Worm (Caenorhabditis elegans) whole organism, mixed stage, embryonic: ENCODE results near the gene cmd-1.
A peak's percentile ranks its signal among the peaks of the same experiment; 100 is the strongest.

Experiments used
- M03D4.4 ChIP-seq: sonication (generic microtip); optimal IDR thresholded peaks from 2 replicates; lab custom pipeline; 2017; ENCODE audit warnings: mild to moderate bottlenecking, missing genetic modification characterization, missing compliant biosample characterization
- bed-3 ChIP-seq: fragments of 200-800 bp; sonication (Bioruptor generic); optimal IDR thresholded peaks from 3 replicates; lab custom pipeline; 2018; ENCODE audit warnings: mild to moderate bottlenecking, missing genetic modification characterization, moderate library complexity, missing compliant biosample characterization
- blmp-1 ChIP-seq: fragments of 150-350 bp; optimal IDR thresholded peaks from 2 replicates; lab custom pipeline; 2014; ENCODE audit warnings: missing biosample characterization, missing genetic modification characterization
- ceh-39 ChIP-seq: fragments of 150-350 bp; optimal IDR thresholded peaks from 2 replicates; lab custom pipeline; 2014; ENCODE audit warnings: missing biosample characterization, missing genetic modification characterization
- ceh-43 ChIP-seq: fragments of 200-800 bp; sonication (Bioruptor generic); optimal IDR thresholded peaks from 2 replicates; lab custom pipeline; 2018; ENCODE audit warnings: mild to moderate bottlenecking, missing genetic modification characterization, moderate library complexity, missing compliant biosample characterization
- ceh-83 ChIP-seq: fragments of 200-800 bp; sonication (Bioruptor generic); optimal IDR thresholded peaks from 2 replicates; lab custom pipeline; 2018; ENCODE audit warnings: mild to moderate bottlenecking, missing genetic modification characterization, missing compliant biosample characterization
- ces-1 ChIP-seq: fragments of 150-350 bp; optimal IDR thresholded peaks from 2 replicates; lab custom pipeline; 2014; ENCODE audit warnings: missing biosample characterization, missing genetic modification reagents, missing genetic modification characterization
- cnd-1 ChIP-seq: fragments of 200-800 bp; sonication (Bioruptor generic); optimal IDR thresholded peaks from 2 replicates; lab custom pipeline; 2018; ENCODE audit warnings: mild to moderate bottlenecking, missing genetic modification characterization, missing compliant biosample characterization
- drap-1 ChIP-seq: fragments of 200-800 bp; sonication (Bioruptor generic); optimal IDR thresholded peaks from 3 replicates; lab custom pipeline; 2018; ENCODE audit warnings: mild to moderate bottlenecking, missing genetic modification characterization, missing compliant biosample characterization
- elt-1 ChIP-seq: sonication (generic microtip); optimal IDR thresholded peaks from 2 replicates; lab custom pipeline; 2017; ENCODE audit warnings: missing genetic modification characterization, mild to moderate bottlenecking, missing compliant biosample characterization, antibody characterized with exemption, moderate library complexity, borderline replicate concordance; ENCODE audit not compliant: insufficient read depth
- elt-3 ChIP-seq: fragments of 150-350 bp; optimal IDR thresholded peaks from 2 replicates; lab custom pipeline; 2014; ENCODE audit warnings: missing biosample characterization, missing genetic modification characterization
- flh-1 ChIP-seq: fragments of 200-800 bp; sonication (Bioruptor generic); optimal IDR thresholded peaks from 2 replicates; lab custom pipeline; 2018; ENCODE audit warnings: mild to moderate bottlenecking, missing genetic modification characterization, moderate library complexity, missing compliant biosample characterization
- ham-2 ChIP-seq: fragments of 200-800 bp; sonication (Bioruptor generic); optimal IDR thresholded peaks from 2 replicates; lab custom pipeline; 2018; ENCODE audit warnings: mild to moderate bottlenecking, missing genetic modification characterization, missing compliant biosample characterization
- hlh-1 ChIP-seq: fragments of 150-350 bp; optimal IDR thresholded peaks from 2 replicates; lab custom pipeline; 2014; ENCODE audit warnings: missing biosample characterization, missing genetic modification reagents, missing genetic modification characterization
- lin-13 ChIP-seq: fragments of 150-350 bp; optimal IDR thresholded peaks from 2 replicates; lab custom pipeline; 2014; ENCODE audit warnings: missing biosample characterization, missing genetic modification characterization
- lin-32 ChIP-seq: fragments of 200-800 bp; sonication (Bioruptor generic); optimal IDR thresholded peaks from 2 replicates; lab custom pipeline; 2018; ENCODE audit warnings: mild to moderate bottlenecking, missing genetic modification characterization, missing compliant biosample characterization
- lsy-2 ChIP-seq: fragments of 150-350 bp; optimal IDR thresholded peaks from 2 replicates; lab custom pipeline; 2014; ENCODE audit warnings: missing biosample characterization, missing genetic modification characterization
- mab-5 ChIP-seq: fragments of 150-350 bp; optimal IDR thresholded peaks from 2 replicates; lab custom pipeline; 2014; ENCODE audit warnings: missing biosample characterization, missing genetic modification characterization
- mep-1 ChIP-seq: fragments of 150-350 bp; optimal IDR thresholded peaks from 2 replicates; lab custom pipeline; 2017; ENCODE audit warnings: missing biosample characterization, missing genetic modification reagents, missing genetic modification characterization, inconsistent platforms
- mls-2 ChIP-seq: sonication (generic microtip); optimal IDR thresholded peaks from 2 replicates; lab custom pipeline; 2016; ENCODE audit warnings: mild to moderate bottlenecking, missing genetic modification characterization, moderate library complexity, missing compliant biosample characterization
- nhr-12 ChIP-seq: fragments of 150-350 bp; optimal IDR thresholded peaks from 2 replicates; lab custom pipeline; 2014; ENCODE audit warnings: missing biosample characterization, missing genetic modification characterization
- nhr-2 ChIP-seq: fragments of 150-350 bp; optimal IDR thresholded peaks from 2 replicates; lab custom pipeline; 2014; ENCODE audit warnings: missing biosample characterization, missing genetic modification characterization
- nhr-237 ChIP-seq: fragments of 150-350 bp; optimal IDR thresholded peaks from 2 replicates; lab custom pipeline; 2014; ENCODE audit warnings: missing biosample characterization, missing genetic modification characterization
- nhr-28 ChIP-seq: fragments of 150-350 bp; optimal IDR thresholded peaks from 2 replicates; lab custom pipeline; 2014; ENCODE audit warnings: missing biosample characterization, missing genetic modification characterization
- nhr-76 ChIP-seq: sonication (generic microtip); optimal IDR thresholded peaks from 2 replicates; lab custom pipeline; 2017; ENCODE audit warnings: missing biosample characterization, missing genetic modification characterization
- pha-4 ChIP-seq: fragments of 150-350 bp; optimal IDR thresholded peaks from 2 replicates; lab custom pipeline; 2018; ENCODE audit warnings: missing biosample characterization, missing genetic modification reagents, missing genetic modification characterization
- sem-2 ChIP-seq: fragments of 200-800 bp; sonication (Bioruptor generic); optimal IDR thresholded peaks from 2 replicates; lab custom pipeline; 2018; ENCODE audit warnings: mild to moderate bottlenecking, missing genetic modification characterization, missing compliant biosample characterization
- snpc-4 ChIP-seq: fragments of 150-350 bp; optimal IDR thresholded peaks from 2 replicates; lab custom pipeline; 2014; ENCODE audit warnings: missing biosample characterization, missing genetic modification characterization
- sptf-1 ChIP-seq: sonication (generic microtip); optimal IDR thresholded peaks from 2 replicates; lab custom pipeline; 2017; ENCODE audit warnings: mild to moderate bottlenecking, missing genetic modification characterization, moderate library complexity, missing compliant biosample characterization
- tbx-8 ChIP-seq: fragments of 200-800 bp; sonication (Bioruptor generic); optimal IDR thresholded peaks from 2 replicates; lab custom pipeline; 2018; ENCODE audit warnings: mild to moderate bottlenecking, missing genetic modification characterization, moderate library complexity, missing compliant biosample characterization
- unc-120 ChIP-seq: sonication (generic microtip); optimal IDR thresholded peaks from 2 replicates; lab custom pipeline; 2017; ENCODE audit warnings: missing genetic modification characterization, missing compliant biosample characterization; ENCODE audit not compliant: poor library complexity, severe bottlenecking
- unc-39 ChIP-seq: fragments of 150-350 bp; optimal IDR thresholded peaks from 2 replicates; lab custom pipeline; 2014; ENCODE audit warnings: missing biosample characterization, missing genetic modification characterization
- unc-62 ChIP-seq: fragments of 150-350 bp; optimal IDR thresholded peaks from 2 replicates; lab custom pipeline; 2014; ENCODE audit warnings: missing biosample characterization, missing genetic modification reagents, missing genetic modification characterization
- zip-8 ChIP-seq: fragments of 150-350 bp; optimal IDR thresholded peaks from 2 replicates; lab custom pipeline; 2014; ENCODE audit warnings: missing biosample characterization, missing genetic modification characterization
- ztf-11 ChIP-seq: fragments of 150-350 bp; optimal IDR thresholded peaks from 2 replicates; lab custom pipeline; 2014; ENCODE audit warnings: missing biosample characterization, missing genetic modification characterization

Gene cmd-1

DNA sequence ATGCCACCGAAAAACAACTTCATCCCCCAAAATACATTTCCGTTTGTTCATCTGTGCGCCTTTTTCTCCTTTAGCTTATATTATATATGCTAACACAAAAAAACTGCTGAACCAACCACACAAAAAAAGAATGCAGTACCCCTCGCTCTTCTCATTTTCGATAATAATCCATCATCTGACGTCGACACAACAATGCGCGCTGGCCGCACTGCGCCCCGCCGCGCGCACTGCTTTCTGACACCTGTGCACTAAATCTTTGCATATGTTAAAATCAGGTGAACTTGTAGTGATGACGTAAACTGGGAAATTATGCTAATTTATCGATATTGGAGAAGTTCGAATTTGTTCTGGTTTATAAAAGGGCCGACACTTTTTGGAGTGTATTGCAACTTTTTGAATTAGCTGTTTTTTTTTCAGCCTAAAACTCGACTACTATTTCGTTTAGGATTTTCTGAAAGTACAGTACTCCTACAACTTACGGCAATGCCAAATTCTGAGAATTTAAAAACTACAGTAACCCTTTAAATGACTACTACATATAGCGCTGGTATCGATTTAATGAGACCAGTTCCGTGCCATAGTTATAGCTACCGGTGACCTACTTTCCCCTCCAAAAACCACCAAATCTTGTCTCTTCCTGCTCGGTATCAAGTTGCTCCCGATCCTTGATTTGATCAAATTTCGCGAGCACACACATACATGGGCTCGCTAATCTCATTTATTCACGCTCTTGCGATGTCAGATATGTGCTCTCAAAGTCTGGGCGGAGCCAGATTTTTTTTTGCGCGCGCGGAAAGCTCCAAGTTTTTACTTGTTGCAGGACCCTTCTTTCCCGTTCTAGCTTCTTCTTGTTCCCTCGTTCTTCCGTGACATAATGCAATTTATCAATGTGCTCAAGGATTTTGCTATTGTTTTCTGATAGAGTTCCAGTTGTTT lies 6.1 kb upstream of the cmd-1 start:
- TF ChIP-seq M03D4.4 (tag; lab: Kevin White, UChicago) (no peak), ces-1 (peak; percentile 95), unc-62 (GFP tag; lab: Kevin White, UChicago) (no peak), drap-1 (GFP tag; lab: Kevin White, UChicago) (no peak), mep-1 (no peak), nhr-28 (no peak)
- TF ChIP-seq, all 35 proteins: peak for 1

DNA sequence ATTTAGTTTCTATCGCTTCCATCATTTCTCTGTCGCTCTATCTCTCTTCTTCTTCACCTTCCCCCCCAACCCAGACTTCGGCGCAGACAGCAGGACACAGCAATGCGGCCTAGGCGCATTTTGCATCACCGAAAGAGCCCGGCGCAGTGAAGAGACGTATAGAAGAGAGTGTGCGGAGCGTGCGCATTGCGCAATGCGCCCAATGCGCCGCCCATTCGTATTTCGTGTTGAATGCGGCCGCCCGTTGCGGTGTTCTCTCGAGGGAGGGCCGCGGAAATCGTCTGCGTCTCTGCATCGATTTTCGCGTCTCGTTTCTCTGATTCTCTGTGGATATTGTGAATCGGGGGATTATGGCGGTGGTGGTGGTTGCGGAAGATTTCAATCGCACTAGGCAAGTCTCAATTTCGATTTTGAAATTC lies 4.7 kb upstream of the cmd-1 start:
- TF ChIP-seq sptf-1 (peak; percentile 94), elt-3 (tag; lab: Kevin White, UChicago) (no peak), nhr-28 (peak; percentile 23), hlh-1 (tag; lab: Kevin White, UChicago) (peak; percentile 82), mab-5 (tag; lab: Kevin White, UChicago) (peak; percentile 87), ceh-39 (tag; lab: Kevin White, UChicago) (peak; percentile 84), lin-32 (GFP tag; lab: Kevin White, UChicago) (no peak), bed-3 (GFP tag; lab: Kevin White, UChicago) (peak; percentile 57), nhr-12 (peak; percentile 19), drap-1 (GFP tag; lab: Kevin White, UChicago) (peak; percentile 84), cnd-1 (peak; percentile 83), ztf-11 (peak; percentile 98), lin-13 (tag; lab: Kevin White, UChicago) (peak; percentile 94), ces-1 (peak; percentile 87), unc-120 (peak; percentile 85), ceh-83 (peak; percentile 66), nhr-76 (tag; lab: Kevin White, UChicago) (no peak), nhr-2 (tag; lab: Kevin White, UChicago) (no peak), unc-39 (tag; lab: Kevin White, UChicago) (peak; percentile 56), mls-2 (tag; lab: Kevin White, UChicago) (peak; percentile 90), flh-1 (GFP tag; lab: Kevin White, UChicago) (peak; percentile 60), unc-62 (GFP tag; lab: Kevin White, UChicago) (peak; percentile 91), elt-1 (tag; lab: Kevin White, UChicago) (peak; percentile 54), mep-1 (peak; percentile 89), snpc-4 (tag; lab: Kevin White, UChicago) (no peak), nhr-237 (tag; lab: Kevin White, UChicago) (peak; percentile 84), ham-2 (GFP tag; lab: Kevin White, UChicago) (peak; percentile 90), M03D4.4 (tag; lab: Kevin White, UChicago) (peak; percentile 82), sem-2 (GFP tag; lab: Kevin White, UChicago) (no peak), zip-8 (tag; lab: Kevin White, UChicago) (peak; percentile 93), ceh-43 (GFP tag; lab: Kevin White, UChicago) (peak; percentile 70), blmp-1 (tag; lab: Kevin White, UChicago) (peak; percentile 3), pha-4 (tag; lab: Kevin White, UChicago) (peak; percentile 79), tbx-8 (GFP tag; lab: Kevin White, UChicago) (peak; percentile 50), lsy-2 (peak; percentile 84)

DNA sequence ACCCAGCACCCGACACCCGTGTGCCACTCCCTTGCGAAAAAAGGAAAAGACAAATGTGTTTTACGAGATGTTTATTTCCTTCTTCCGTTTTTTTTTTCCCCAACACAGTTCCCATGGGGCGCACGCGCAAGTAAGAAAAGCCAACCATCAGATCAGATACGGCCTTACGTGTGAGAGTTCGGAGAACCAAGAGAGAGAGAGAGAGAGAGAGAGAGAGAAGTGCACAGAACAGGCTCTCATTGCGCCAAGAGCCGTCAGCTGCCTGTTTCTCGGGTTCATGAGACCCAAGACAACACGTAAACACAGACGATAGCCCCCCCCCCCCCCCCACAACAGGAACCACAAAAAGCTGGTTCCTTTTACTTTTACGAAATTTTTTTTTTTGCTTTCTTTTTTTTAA lies 4.2 kb upstream of the cmd-1 start:
- peak; percentile 68 for TF ChIP-seq hlh-1 (tag; lab: Kevin White, UChicago)
- TF ChIP-seq flh-1 (GFP tag; lab: Kevin White, UChicago): no peak
- no peak for TF ChIP-seq snpc-4 (tag; lab: Kevin White, UChicago)
- no peak for TF ChIP-seq unc-39 (tag; lab: Kevin White, UChicago)
- no peak for TF ChIP-seq ceh-83
- TF ChIP-seq tbx-8 (GFP tag; lab: Kevin White, UChicago): no peak
- TF ChIP-seq blmp-1 (tag; lab: Kevin White, UChicago): no peak
- TF ChIP-seq ceh-39 (tag; lab: Kevin White, UChicago): no peak
- no peak for TF ChIP-seq M03D4.4 (tag; lab: Kevin White, UChicago)
- TF ChIP-seq, all 35 proteins: peak for 1
